Fruit fly (Drosophila melanogaster): ENCODE data around the gene CG6276.

The CG6276 gene

dm6 chr3R:15367477-15367876, 47.6 kb upstream of the CG6276 start, which contains the start of gene CG34404 (continued):
- no peak for TF ChIP-seq so (GFP tag; IDR thresholded peaks at IDR 0.05)
- no peak for TF ChIP-seq CG2678 (tag; optimal IDR thresholded peaks at IDR 0.05)
- TF ChIP-seq ken (GFP tag; IDR thresholded peaks at IDR 0.05), result 0 out of 3 replicates have a peak, but pooled peaks have one; percentile 25
- TF ChIP-seq lmd (GFP tag; IDR thresholded peaks at IDR 0.05), result no peak
- peak; percentile 39; the same call in 1 of the 2 replicates for TF ChIP-seq MBD-R2 (GFP tag; IDR thresholded peaks at IDR 0.05)
- TF ChIP-seq CG3163 (GFP tag; optimal IDR thresholded peaks at IDR 0.05), result no peak
- TF ChIP-seq Antp (GFP tag; optimal IDR thresholded peaks at IDR 0.05), result no peak
- TF ChIP-seq crp (GFP tag; optimal IDR thresholded peaks at IDR 0.05), result peak in 1 of 2 experiments; percentile 36
- peak; percentile 15 for TF ChIP-seq CG2120 (GFP tag; optimal IDR thresholded peaks at IDR 0.05)
- TF ChIP-seq CG4854 (GFP tag; optimal IDR thresholded peaks at IDR 0.05), result no peak
- TF ChIP-seq prd (optimal IDR thresholded peaks at IDR 0.05), result no peak
- no peak for TF ChIP-seq prd (GFP tag; IDR thresholded peaks at IDR 0.05)
- no peak for TF ChIP-seq Dfd (GFP tag; optimal IDR thresholded peaks at IDR 0.05)
- peak in 1 of 2 experiments; percentile 8 for TF ChIP-seq dpn (GFP tag; optimal IDR thresholded peaks at IDR 0.05)
- TF ChIP-seq CG43689 (GFP tag; IDR thresholded peaks at IDR 0.05), result no peak
- TF ChIP-seq CG14050 (GFP tag; IDR thresholded peaks at IDR 0.05), result no peak
- TF ChIP-seq Dip2 (GFP tag; IDR thresholded peaks at IDR 0.05), result no peak
- no peak for TF ChIP-seq Dad (GFP tag; optimal IDR thresholded peaks at IDR 0.05)
- no peak for TF ChIP-seq jigr1 (GFP tag; IDR thresholded peaks at IDR 0.05)
- no peak for TF ChIP-seq tio (GFP tag; optimal IDR thresholded peaks at IDR 0.05)
- TF ChIP-seq dimm (GFP tag; IDR thresholded peaks at IDR 0.05), result no peak
- TF ChIP-seq dan (GFP tag; IDR thresholded peaks at IDR 0.05), result no peak
- TF ChIP-seq run (tag; optimal IDR thresholded peaks at IDR 0.05), result no peak
- no peak for TF ChIP-seq Blimp-1 (GFP tag; optimal IDR thresholded peaks at IDR 0.05)
- 0 out of 3 replicates have a peak, but pooled peaks have one; percentile 26 for TF ChIP-seq CG16813 (GFP tag; IDR thresholded peaks at IDR 0.05; ENCODE audit: partially characterized antibody)

dm6 chr3R:15366839-15367238, 47.0 kb upstream of the CG6276 start:
- TF ChIP-seq CG2120 (GFP tag; optimal IDR thresholded peaks at IDR 0.05) (peak; percentile 35), dan (GFP tag; IDR thresholded peaks at IDR 0.05) (no peak), CG14710 (tag; optimal IDR thresholded peaks at IDR 0.05) (peak; percentile 23), Rfx (GFP tag; IDR thresholded peaks at IDR 0.05) (peak; percentile 39), zf30C (GFP tag; optimal IDR thresholded peaks at IDR 0.05) (peak; percentile 56), CkIIα-i1 (GFP tag; IDR thresholded peaks at IDR 0.05) (no peak), CG10979 (tag; optimal IDR thresholded peaks at IDR 0.05) (peak; percentile 44), CG15269 (tag; optimal IDR thresholded peaks at IDR 0.05) (no peak), CG6689 (GFP tag; IDR thresholded peaks at IDR 0.05) (0 out of 2 replicates have a peak, but pooled peaks have one; percentile 29), unpg (GFP tag; optimal IDR thresholded peaks at IDR 0.05) (peak; percentile 74), Drgx (GFP tag; IDR thresholded peaks at IDR 0.05) (peak; percentile 64), nerfin-1 (tag; optimal IDR thresholded peaks at IDR 0.05) (no peak), CG9817 (tag; optimal IDR thresholded peaks at IDR 0.05) (peak; percentile 39), CG8388 (GFP tag; optimal IDR thresholded peaks at IDR 0.05) (peak; percentile 64), fd3F (GFP tag; optimal IDR thresholded peaks at IDR 0.05) (peak; percentile 8), CG12299 (tag; optimal IDR thresholded peaks at IDR 0.05) (no peak), CG13424 (tag; optimal IDR thresholded peaks at IDR 0.05) (peak; percentile 40), CG10366 (GFP tag; IDR thresholded peaks at IDR 0.05) (peak; percentile 62), pan (optimal IDR thresholded peaks at IDR 0.05) (no peak), pan (GFP tag; optimal IDR thresholded peaks at IDR 0.05 in 1 of 2, IDR thresholded peaks at IDR 0.05 in 1 of 2) (peak in 1 of 2 experiments; percentile 65), Ptx1 (GFP tag; IDR thresholded peaks at IDR 0.05) (peak; percentile 39; the same call in 1 of the 2 replicates), CG32772 (GFP tag; IDR thresholded peaks at IDR 0.05) (peak; percentile 42; the same call in 1 of the 2 replicates), Oli (tag; optimal IDR thresholded peaks at IDR 0.05) (peak; percentile 25), CG16813 (GFP tag; IDR thresholded peaks at IDR 0.05; ENCODE audit: partially characterized antibody) (no peak), ERR (GFP tag; optimal IDR thresholded peaks at IDR 0.05) (no peak), CG18011 (GFP tag; optimal IDR thresholded peaks at IDR 0.05) (no peak), Fer1 (GFP tag; optimal IDR thresholded peaks at IDR 0.05) (peak; percentile 59), H2.0 (GFP tag; IDR thresholded peaks at IDR 0.05) (peak; percentile 23; the same call in 1 of the 2 replicates), CG12659 (GFP tag; optimal IDR thresholded peaks at IDR 0.05) (peak; percentile 30)

Measured in whole organism, embryonic.